Fruit fly (Drosophila melanogaster): Measurements from ENCODE around the gene CG13359.

Gene CG13359

DNA sequence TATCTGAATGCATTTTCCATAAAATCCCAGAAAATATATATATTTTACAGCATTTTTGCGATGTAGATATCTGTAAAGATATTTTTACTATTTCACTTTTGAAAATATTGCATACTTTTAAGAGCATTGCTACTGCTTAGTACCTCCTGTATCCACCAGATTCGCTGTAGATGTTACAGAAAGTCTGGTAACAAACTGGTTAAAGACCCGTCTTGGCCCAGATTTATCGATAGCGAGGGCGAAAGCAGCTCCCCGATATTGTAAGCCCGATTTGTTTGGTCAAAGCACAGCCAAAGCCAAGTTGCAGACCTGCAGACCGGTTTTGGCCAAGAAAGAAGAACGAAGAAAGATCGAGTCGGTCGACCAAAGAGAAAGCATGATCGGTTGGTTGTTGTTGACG is 18.8 kb downstream of the CG13359 start, which contains the start of gene tw:
Gene tw, plus strand, starts transcription at position 291 of the 400 bp plus-strand sequence.
- no peak for TF ChIP-seq CG17801 (GFP tag; optimal IDR thresholded peaks at IDR 0.05; ENCODE audit: partially characterized antibody)

DNA sequence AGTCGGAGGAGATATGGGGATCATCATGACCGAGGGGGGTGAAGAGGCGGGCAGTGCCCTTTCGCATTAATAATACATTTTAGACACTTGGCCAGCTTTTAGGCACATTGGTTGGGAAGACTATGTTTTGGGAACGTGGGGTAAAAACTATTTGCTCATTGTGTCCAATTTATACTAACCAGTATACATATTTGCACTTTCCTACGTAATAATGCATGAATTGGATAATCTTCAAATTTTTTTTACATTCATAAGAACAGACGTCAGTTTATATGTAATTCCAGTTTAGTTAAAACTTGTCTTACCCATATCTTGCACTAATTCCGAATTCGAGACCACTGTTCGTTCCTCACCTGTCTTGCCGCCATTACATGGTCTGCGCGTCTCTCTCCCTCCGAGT is 23.9 kb downstream of the CG13359 start:
- no peak for TF ChIP-seq CG17801 (GFP tag; optimal IDR thresholded peaks at IDR 0.05; ENCODE audit: partially characterized antibody)

dm6 chrX:775184-775583 is 28.1 kb downstream of the CG13359 start:
- TF ChIP-seq CG17801 (GFP tag; optimal IDR thresholded peaks at IDR 0.05; ENCODE audit: partially characterized antibody), result no peak

DNA sequence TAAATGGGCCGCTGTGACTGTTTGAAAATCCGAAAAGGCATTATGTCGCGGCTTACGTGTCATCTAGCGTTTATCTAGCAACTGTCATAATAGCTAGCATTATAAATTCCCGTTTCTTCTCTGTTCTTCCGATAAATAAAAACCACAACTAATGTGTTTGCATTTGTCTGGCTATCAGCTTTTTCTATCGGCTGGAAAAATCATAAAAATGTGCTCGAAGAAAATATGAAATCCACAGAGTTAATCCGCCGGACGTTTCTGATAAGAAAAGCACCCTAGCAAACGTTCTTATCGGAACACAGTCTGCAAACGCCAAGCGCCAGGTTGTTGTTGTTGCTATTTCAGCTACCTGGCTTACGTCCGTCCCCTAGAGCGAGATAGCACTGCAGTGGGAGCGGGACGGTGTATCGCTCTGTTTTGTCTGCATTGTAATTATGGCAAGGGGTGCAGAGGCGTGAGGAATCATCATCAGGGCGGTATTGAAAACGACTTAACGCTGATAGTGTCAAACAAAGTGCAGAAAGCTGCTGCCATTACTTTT is 29.0 kb downstream of the CG13359 start:
- TF ChIP-seq CG17801 (GFP tag; optimal IDR thresholded peaks at IDR 0.05; ENCODE audit: partially characterized antibody), result no peak

dm6 chrX:772305-772986 is 30.8 kb downstream of the CG13359 start:
- TF ChIP-seq CG17801 (GFP tag; optimal IDR thresholded peaks at IDR 0.05; ENCODE audit: partially characterized antibody), result no peak

- no peak for TF ChIP-seq CG17801 (GFP tag; optimal IDR thresholded peaks at IDR 0.05; ENCODE audit: partially characterized antibody)
Observed at dm6 chrX:771431-772064, 31.7 kb downstream of the CG13359 start.

DNA sequence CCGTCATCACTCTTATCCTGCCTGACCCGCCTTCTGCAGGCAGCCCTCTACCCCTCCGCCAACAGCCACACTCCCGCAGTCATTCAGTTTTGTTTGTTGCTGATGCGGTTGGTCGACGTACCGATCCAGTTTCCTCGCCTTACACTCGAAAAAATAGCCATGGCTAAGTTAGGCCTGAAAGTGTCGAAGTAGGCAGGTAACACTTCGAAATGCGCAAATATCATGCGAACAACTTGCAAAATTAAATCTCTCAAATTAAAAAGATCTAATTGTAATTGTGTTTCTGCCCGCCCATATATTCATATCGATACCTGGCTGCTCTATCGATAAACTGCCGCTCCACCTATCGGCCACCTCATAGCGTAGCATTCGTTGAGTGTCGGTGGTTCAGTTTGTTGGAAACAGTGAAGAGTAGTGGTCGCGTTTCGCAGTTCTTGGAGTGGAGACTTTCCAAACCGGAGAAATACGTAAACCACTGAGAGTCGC is 33.6 kb downstream of the CG13359 start, which contains the start of gene fz3:
Gene fz3, plus strand, starts transcription at position 307 of the 486 bp plus-strand sequence.
- TF ChIP-seq CG17801 (GFP tag; optimal IDR thresholded peaks at IDR 0.05; ENCODE audit: partially characterized antibody), result peak; percentile 65

dm6 chrX:768480-769123 is 34.7 kb downstream of the CG13359 start:
- no peak for TF ChIP-seq CG17801 (GFP tag; optimal IDR thresholded peaks at IDR 0.05; ENCODE audit: partially characterized antibody)

DNA sequence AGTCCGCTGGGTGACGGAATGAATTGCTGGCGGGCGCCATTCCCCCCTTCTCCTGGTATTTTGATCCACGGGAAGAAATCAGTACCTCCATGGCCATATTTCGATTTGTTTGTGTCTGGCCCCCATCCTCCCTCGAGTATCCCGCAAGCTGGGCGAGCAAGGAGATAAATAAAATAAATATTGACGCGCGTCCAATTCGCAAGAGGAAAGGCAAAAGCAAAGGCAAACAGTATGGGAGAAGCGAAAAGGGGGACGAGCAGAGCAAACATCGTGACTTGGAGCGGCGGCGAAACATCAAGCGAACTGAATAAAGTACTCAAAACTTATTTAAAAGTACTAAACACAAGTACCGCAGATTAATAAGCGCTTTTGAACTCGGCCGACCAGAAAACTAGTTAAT is 35.3 kb downstream of the CG13359 start:
- TF ChIP-seq CG17801 (GFP tag; optimal IDR thresholded peaks at IDR 0.05; ENCODE audit: partially characterized antibody), result no peak

DNA sequence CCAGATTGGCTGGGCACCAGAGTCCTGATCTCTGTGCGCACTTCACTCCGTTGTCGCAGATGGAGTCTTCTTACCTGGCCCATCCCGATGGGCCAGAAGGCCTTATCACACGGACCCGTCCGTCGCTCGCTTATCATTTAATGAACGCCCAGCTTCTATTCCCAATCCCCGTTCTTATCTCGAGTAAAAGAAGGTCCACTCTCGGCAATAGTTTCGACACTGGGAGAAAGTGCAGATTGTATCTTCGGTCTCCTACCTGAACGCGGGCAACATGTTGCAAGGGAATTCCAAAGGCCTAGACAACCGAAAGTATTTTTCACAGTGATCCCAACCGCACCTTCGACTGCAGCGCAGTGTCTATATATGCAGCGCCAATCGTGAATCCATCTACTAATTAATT is 37.2 kb downstream of the CG13359 start:
- no peak for TF ChIP-seq CG17801 (GFP tag; optimal IDR thresholded peaks at IDR 0.05; ENCODE audit: partially characterized antibody)

dm6 chrX:765039-765508 is 38.2 kb downstream of the CG13359 start, which contains the start of gene RpL22:
TSS of gene RpL22 (minus strand) at chrX:765130.
- TF ChIP-seq CG17801 (GFP tag; optimal IDR thresholded peaks at IDR 0.05; ENCODE audit: partially characterized antibody), result peak; percentile 87

DNA sequence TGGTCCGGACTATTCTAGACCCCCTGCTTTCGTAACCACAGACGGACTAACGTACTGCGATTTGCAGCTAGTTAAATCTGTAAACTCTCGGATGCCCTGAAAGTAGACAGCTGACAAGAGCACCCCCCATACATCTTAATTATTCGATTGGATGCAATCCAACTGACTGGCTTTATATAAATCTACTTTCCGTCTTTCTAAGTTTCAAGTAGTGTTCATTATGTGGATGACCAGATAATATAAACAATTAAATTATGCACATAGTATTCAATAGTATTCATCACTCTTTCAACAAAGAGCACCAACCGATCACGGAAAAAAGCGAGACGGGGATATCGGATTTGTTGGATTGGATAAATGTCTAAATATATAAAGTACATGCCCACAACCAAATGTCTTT is 41.2 kb downstream of the CG13359 start:
- no peak for TF ChIP-seq CG17801 (GFP tag; optimal IDR thresholded peaks at IDR 0.05; ENCODE audit: partially characterized antibody)

- TF ChIP-seq CG17801 (GFP tag; optimal IDR thresholded peaks at IDR 0.05; ENCODE audit: partially characterized antibody), result peak; percentile 76
Observed at dm6 chrX:758892-759621, 44.2 kb downstream of the CG13359 start, which contains the start of gene CG5273. TSS of gene CG5273 (plus strand) at chrX:759594.

DNA sequence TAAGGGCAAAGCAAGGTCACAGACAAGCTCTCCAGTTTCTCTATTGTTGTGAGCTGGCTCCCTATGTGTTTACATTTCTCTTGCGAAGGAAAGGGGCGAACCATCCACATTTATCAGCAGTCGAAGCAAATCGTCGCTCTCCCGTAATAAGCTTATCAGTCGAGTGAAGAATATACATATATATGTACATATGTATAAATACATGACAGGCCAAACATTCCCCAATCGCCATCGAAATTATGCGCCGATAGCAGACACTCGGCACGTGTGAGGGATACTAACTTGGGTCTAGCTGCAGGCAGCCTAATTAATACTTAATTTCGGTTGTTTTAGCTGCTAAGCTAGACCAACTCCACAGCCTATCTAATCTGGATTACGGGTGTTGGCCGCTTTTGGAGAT is 46.4 kb downstream of the CG13359 start:
- no peak for TF ChIP-seq CG17801 (GFP tag; optimal IDR thresholded peaks at IDR 0.05; ENCODE audit: partially characterized antibody)

Data from ovary, adult (tissue).